Fruit fly (Drosophila melanogaster): ENCODE data around the gene Ugt307A1.

- TF ChIP-seq B-H2 (GFP tag; optimal IDR thresholded peaks at IDR 0.05) = no peak
- no peak for TF ChIP-seq CG5245 (GFP tag; optimal IDR thresholded peaks at IDR 0.05)
- no peak for TF ChIP-seq hbn (GFP tag; IDR thresholded peaks at IDR 0.05; ENCODE audit: partially characterized antibody)
- TF ChIP-seq disco-r (GFP tag; optimal IDR thresholded peaks at IDR 0.05) = no peak
- no peak for TF ChIP-seq CG11695 (GFP tag; IDR thresholded peaks at IDR 0.05)
- peak; percentile 55 for TF ChIP-seq Med (GFP tag)
- no peak for TF ChIP-seq Hr78 (GFP tag; optimal IDR thresholded peaks at IDR 0.05)
- no peak for TF ChIP-seq HmgZ (tag; optimal IDR thresholded peaks at IDR 0.05)
- TF ChIP-seq CG11723 (GFP tag; optimal IDR thresholded peaks at IDR 0.05) = no peak
- no peak for TF ChIP-seq usp (GFP tag; optimal IDR thresholded peaks at IDR 0.05)
- no peak for TF ChIP-seq CG17186 (GFP tag; optimal IDR thresholded peaks at IDR 0.05)
- TF ChIP-seq H15 (GFP tag; IDR thresholded peaks at IDR 0.05) = no peak
These were observed 8.4 kb downstream of the Ugt307A1 start for dm6 chr2L:7076055-7076700.
